Fruit fly (Drosophila melanogaster): ENCODE results near the gene Spindly.

Spindly gene

dm6 chr2L:3506806-3507205, 23.3 kb downstream of the Spindly start (continued):
- TF ChIP-seq knrl (GFP tag; IDR thresholded peaks at IDR 0.05; ENCODE audit: partially characterized antibody) (no peak), rib (GFP tag; IDR thresholded peaks at IDR 0.05) (no peak), Dad (GFP tag; optimal IDR thresholded peaks at IDR 0.05) (no peak), Ets65A (GFP tag) (peak; percentile 16), CG31365 (tag; optimal IDR thresholded peaks at IDR 0.05) (no peak), lilli (GFP tag; optimal IDR thresholded peaks at IDR 0.05) (no peak), gro (GFP tag; optimal IDR thresholded peaks at IDR 0.05) (no peak), amos (GFP tag; IDR thresholded peaks at IDR 0.05; ENCODE audit: partially characterized antibody) (no peak), Adf1 (GFP tag; IDR thresholded peaks at IDR 0.05) (no peak), kni (GFP tag; optimal IDR thresholded peaks at IDR 0.05) (no peak), Xbp1 (GFP tag; optimal IDR thresholded peaks at IDR 0.05) (no peak), al (GFP tag; IDR thresholded peaks at IDR 0.05) (no peak), Dp (GFP tag; optimal IDR thresholded peaks at IDR 0.05) (no peak), phol (tag; optimal IDR thresholded peaks at IDR 0.05) (peak; percentile 26), CG1832 (GFP tag; optimal IDR thresholded peaks at IDR 0.05) (no peak), Hr51 (GFP tag; optimal IDR thresholded peaks at IDR 0.05) (peak in 1 of 2 experiments; percentile 9), trem (tag; optimal IDR thresholded peaks at IDR 0.05) (no peak), Ssrp (tag; optimal IDR thresholded peaks at IDR 0.05) (peak; percentile 10), zfh1 (GFP tag; IDR thresholded peaks at IDR 0.05) (no peak), CG7839 (tag; optimal IDR thresholded peaks at IDR 0.05) (no peak), Drgx (GFP tag; IDR thresholded peaks at IDR 0.05) (peak; percentile 37), CG10366 (GFP tag; IDR thresholded peaks at IDR 0.05) (no peak), gem (tag; optimal IDR thresholded peaks at IDR 0.05) (peak; percentile 44), Abd-B (GFP tag; optimal IDR thresholded peaks at IDR 0.05) (no peak), slou (GFP tag; optimal IDR thresholded peaks at IDR 0.05) (no peak), CG9609 (GFP tag; optimal IDR thresholded peaks at IDR 0.05) (no peak), Fer2 (tag; optimal IDR thresholded peaks at IDR 0.05) (no peak), dmrt99B (tag; optimal IDR thresholded peaks at IDR 0.05) (peak; percentile 24), Bteb2 (GFP tag; optimal IDR thresholded peaks at IDR 0.05) (no peak), Ptx1 (GFP tag; IDR thresholded peaks at IDR 0.05) (0 out of 2 replicates have a peak, but pooled peaks have one; percentile 20)

DNA sequence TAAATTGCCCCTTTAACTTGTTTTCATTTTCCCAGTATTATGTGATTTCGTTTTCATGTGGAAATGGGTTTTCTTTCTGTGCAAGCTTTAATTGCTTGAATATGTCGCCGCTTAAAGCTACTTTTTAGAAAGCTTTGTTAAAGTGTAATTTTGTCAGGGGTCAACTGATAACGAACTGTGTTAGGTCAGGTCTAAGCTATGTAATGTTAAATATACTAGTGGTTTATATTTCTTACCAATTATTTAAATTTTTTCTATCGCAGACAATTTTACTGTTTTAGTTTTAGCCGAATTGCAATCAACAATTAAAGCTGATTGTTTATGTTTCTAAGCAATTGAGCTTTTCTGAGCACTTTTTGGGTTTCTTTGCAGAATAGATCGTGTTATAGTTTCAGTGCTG, 23.8 kb downstream of the Spindly start:
- TF ChIP-seq Hr78 (GFP tag; optimal IDR thresholded peaks at IDR 0.05) (peak in 1 of 2 experiments; percentile 91), CG13624 (GFP tag; optimal IDR thresholded peaks at IDR 0.05) (no peak)

DNA sequence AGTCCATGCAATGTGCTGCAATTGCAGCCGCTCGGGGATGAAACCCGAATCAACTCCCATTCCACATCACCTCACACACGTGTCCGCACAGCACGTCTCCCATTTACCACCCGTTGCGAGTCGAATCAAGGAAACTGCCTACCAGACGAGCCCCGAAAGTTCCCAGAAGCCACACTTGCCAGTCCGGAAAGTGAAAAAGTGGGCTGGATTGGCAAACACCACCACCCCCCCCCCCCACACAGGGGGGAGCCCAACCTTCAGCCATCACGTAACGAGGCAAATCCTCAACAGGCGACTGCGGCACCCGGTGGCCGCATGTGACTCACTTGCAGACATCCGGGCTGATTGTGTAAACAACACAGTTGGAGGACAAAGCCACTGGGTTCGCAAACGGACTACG, 25.3 kb downstream of the Spindly start:
- TF ChIP-seq crol (GFP tag; IDR thresholded peaks at IDR 0.05) (peak; percentile 70), dimm (GFP tag; IDR thresholded peaks at IDR 0.05) (no peak), ranshi (GFP tag; IDR thresholded peaks at IDR 0.05) (no peak), Ets65A (GFP tag) (peak; percentile 17), CG12769 (tag; optimal IDR thresholded peaks at IDR 0.05) (no peak), Awh (GFP tag; IDR thresholded peaks at IDR 0.05) (no peak), CG3838 (GFP tag; optimal IDR thresholded peaks at IDR 0.05) (no peak), corto (GFP tag; optimal IDR thresholded peaks at IDR 0.05) (no peak), gsb-n (tag; optimal IDR thresholded peaks at IDR 0.05) (peak; percentile 6), Hey (tag; optimal IDR thresholded peaks at IDR 0.05) (peak; percentile 96), H15 (GFP tag; IDR thresholded peaks at IDR 0.05) (no peak), Hr39 (optimal IDR thresholded peaks at IDR 0.05) (peak; percentile 78), D19A (tag; optimal IDR thresholded peaks at IDR 0.05) (no peak), mirr (GFP tag; optimal IDR thresholded peaks at IDR 0.05) (peak; percentile 0), zen2 (GFP tag; IDR thresholded peaks at IDR 0.05; ENCODE audit: partially characterized antibody) (no peak), Aef1 (GFP tag; IDR thresholded peaks at IDR 0.05) (no peak)

All from whole organism, embryonic.